Worm (Caenorhabditis elegans) whole organism, L1 larva: Measurements from ENCODE around the gene F53F4.11.

Experiments
- F16B12.6 ChIP-seq: fragments of 150-350 bp; optimal IDR thresholded peaks from 2 replicates; lab custom pipeline; 2014; ENCODE audit warnings: missing biosample characterization, missing genetic modification characterization
- alr-1 ChIP-seq: fragments of 200-800 bp; sonication (Bioruptor generic); optimal IDR thresholded peaks from 2 replicates; lab custom pipeline; 2018; ENCODE audit warnings: borderline replicate concordance, mild to moderate bottlenecking, missing genetic modification characterization, missing compliant biosample characterization
- ama-1 ChIP-seq: fragments of 150-350 bp; optimal IDR thresholded peaks from 2 replicates; lab custom pipeline; 2014
- blmp-1 ChIP-seq: fragments of 150-350 bp; optimal IDR thresholded peaks from 2 replicates; lab custom pipeline; 2014; ENCODE audit warnings: missing biosample characterization, missing genetic modification characterization
- ceh-82 ChIP-seq, 3 experiments: fragments of 150-350 bp in 1 of 3; sonication (generic microtip) in 2 of 3; optimal IDR thresholded peaks; 2 replicates each; lab custom pipeline; 2014 to 2017; ENCODE audit warnings: missing biosample characterization in 3 of 3, missing genetic modification characterization in 3 of 3
- ceh-88 ChIP-seq: fragments of 200-800 bp; sonication (Bioruptor generic); IDR thresholded peaks from 2 replicates; pipeline ENCODE4 v1.3.6; 2022; ENCODE audit warnings: missing genetic modification characterization, missing compliant biosample characterization
- ces-1 ChIP-seq: fragments of 150-350 bp; optimal IDR thresholded peaks from 2 replicates; lab custom pipeline; 2014; ENCODE audit warnings: missing biosample characterization, missing genetic modification reagents, missing genetic modification characterization
- dpl-1 ChIP-seq, 3 experiments: fragments of 150-350 bp in 2 of 3; sonication (generic microtip) in 1 of 3; optimal IDR thresholded peaks; 2 replicates each; lab custom pipeline; 2014 to 2017; ENCODE audit warnings: missing biosample characterization in 3 of 3, missing genetic modification characterization in 3 of 3, missing genetic modification reagents in 3 of 3
- dsc-1 ChIP-seq: sonication (generic microtip); optimal IDR thresholded peaks from 2 replicates; lab custom pipeline; 2016; ENCODE audit warnings: mild to moderate bottlenecking, missing genetic modification characterization, missing compliant biosample characterization
- efl-1 ChIP-seq, 4 experiments: fragments of 150-350 bp; optimal IDR thresholded peaks in 3 of 4; peaks in 1 of 4; 1 replicate in 1 of 4; 2 replicates in 3 of 4; lab custom pipeline; 2014; ENCODE audit warnings: missing biosample characterization in 2 of 4, missing genetic modification characterization in 2 of 4, missing genetic modification reagents in 2 of 4
- efl-3 ChIP-seq: fragments of 200-800 bp; sonication (Bioruptor generic); optimal IDR thresholded peaks from 2 replicates; lab custom pipeline; 2018; ENCODE audit warnings: mild to moderate bottlenecking, missing genetic modification characterization, missing compliant biosample characterization
- elt-2 ChIP-seq: sonication (generic microtip); optimal IDR thresholded peaks from 2 replicates; lab custom pipeline; 2016; ENCODE audit warnings: missing genetic modification characterization, mild to moderate bottlenecking, inconsistent platforms, missing compliant biosample characterization, missing genetic modification reagents
- ets-5 ChIP-seq: fragments of 200-800 bp; sonication (Bioruptor generic); IDR thresholded peaks from 2 replicates; pipeline ENCODE4 v1.3.6; 2022; ENCODE audit warnings: missing genetic modification characterization, missing compliant biosample characterization
- fkh-8 ChIP-seq: sonication (generic microtip); optimal IDR thresholded peaks from 2 replicates; lab custom pipeline; 2016; ENCODE audit warnings: mild to moderate bottlenecking, missing genetic modification characterization, missing compliant biosample characterization
- hpl-2 ChIP-seq: fragments of 150-350 bp; optimal IDR thresholded peaks from 2 replicates; lab custom pipeline; 2014; ENCODE audit warnings: missing biosample characterization, missing genetic modification reagents, missing genetic modification characterization
- jun-1 ChIP-seq: fragments of 150-350 bp; optimal IDR thresholded peaks from 2 replicates; lab custom pipeline; 2014; ENCODE audit warnings: missing biosample characterization, missing genetic modification reagents, missing genetic modification characterization
- lin-14 ChIP-seq: fragments of 200-800 bp; sonication (Bioruptor generic); optimal IDR thresholded peaks from 2 replicates; lab custom pipeline; 2018; ENCODE audit warnings: mild to moderate bottlenecking, missing genetic modification characterization, moderate library complexity, missing compliant biosample characterization
- lin-15B ChIP-seq: fragments of 150-350 bp; sonication (generic microtip); optimal IDR thresholded peaks from 3 replicates; lab custom pipeline; 2014; ENCODE audit warnings: missing biosample characterization, missing genetic modification characterization
- lin-35 ChIP-seq, 2 experiments: fragments of 150-350 bp; optimal IDR thresholded peaks; 2 replicates each; lab custom pipeline; 2014; ENCODE audit warnings: missing biosample characterization in 2 of 2, missing genetic modification characterization in 2 of 2, missing genetic modification reagents in 2 of 2
- lsy-2 ChIP-seq, 2 experiments: fragments of 150-350 bp; optimal IDR thresholded peaks; 2 replicates each; lab custom pipeline; 2014; ENCODE audit warnings: missing biosample characterization in 2 of 2, missing genetic modification characterization in 2 of 2
- mab-9 ChIP-seq: fragments of 200-800 bp; sonication (Bioruptor generic); IDR thresholded peaks from 2 replicates; pipeline ENCODE4 v1.3.6; 2022; ENCODE audit warnings: missing genetic modification reagents, missing genetic modification characterization, missing compliant biosample characterization
- mdl-1 ChIP-seq, 2 experiments: fragments of 150-350 bp; optimal IDR thresholded peaks; 2 replicates each; lab custom pipeline; 2014 to 2017; ENCODE audit warnings: missing biosample characterization in 2 of 2, missing genetic modification characterization in 2 of 2, inconsistent platforms in 1 of 2
- mep-1 ChIP-seq: fragments of 150-350 bp; optimal IDR thresholded peaks from 2 replicates; lab custom pipeline; 2014; ENCODE audit warnings: missing biosample characterization, missing genetic modification characterization
- nhr-11 ChIP-seq: fragments of 150-350 bp; optimal IDR thresholded peaks from 2 replicates; lab custom pipeline; 2014; ENCODE audit warnings: missing biosample characterization, missing genetic modification characterization
- nhr-12 ChIP-seq: sonication (generic microtip); optimal IDR thresholded peaks from 2 replicates; lab custom pipeline; 2017; ENCODE audit warnings: missing biosample characterization, missing genetic modification characterization
- nhr-20 ChIP-seq: sonication (generic microtip); optimal IDR thresholded peaks from 2 replicates; lab custom pipeline; 2016; ENCODE audit warnings: mild to moderate bottlenecking, missing genetic modification characterization, missing compliant biosample characterization
- nhr-47 ChIP-seq: sonication (generic microtip); optimal IDR thresholded peaks from 2 replicates; lab custom pipeline; 2016; ENCODE audit warnings: mild to moderate bottlenecking, missing genetic modification characterization, moderate library complexity, missing compliant biosample characterization
- nhr-71 ChIP-seq: sonication (generic microtip); optimal IDR thresholded peaks from 2 replicates; lab custom pipeline; 2016; ENCODE audit warnings: mild to moderate bottlenecking, missing genetic modification characterization, moderate library complexity, missing compliant biosample characterization
- nhr-76 ChIP-seq: sonication (generic microtip); optimal IDR thresholded peaks from 2 replicates; lab custom pipeline; 2017; ENCODE audit warnings: missing biosample characterization, missing genetic modification characterization
- nhr-85 ChIP-seq: sonication (generic microtip); peaks from one replicate; lab custom pipeline; 2016; ENCODE audit warnings: missing genetic modification characterization, inconsistent platforms, missing compliant biosample characterization
- nhr-90 ChIP-seq: sonication (generic microtip); optimal IDR thresholded peaks from 2 replicates; lab custom pipeline; 2016; ENCODE audit warnings: mild to moderate bottlenecking, missing genetic modification characterization, missing compliant biosample characterization; ENCODE audit not compliant: poor library complexity
- pax-3 ChIP-seq: fragments of 200-800 bp; sonication (Bioruptor generic); optimal IDR thresholded peaks from 2 replicates; lab custom pipeline; 2018; ENCODE audit warnings: mild to moderate bottlenecking, missing genetic modification characterization, moderate library complexity, missing compliant biosample characterization
- pqm-1 ChIP-seq: sonication (generic microtip); optimal IDR thresholded peaks from 3 replicates; lab custom pipeline; 2017; ENCODE audit warnings: missing biosample characterization, missing genetic modification characterization
- rnt-1 ChIP-seq: sonication (generic microtip); optimal IDR thresholded peaks from 2 replicates; lab custom pipeline; 2016; ENCODE audit warnings: mild to moderate bottlenecking, missing genetic modification characterization, moderate library complexity, missing compliant biosample characterization
- skn-1 ChIP-seq: fragments of 150-350 bp; optimal IDR thresholded peaks from 2 replicates; lab custom pipeline; 2014; ENCODE audit warnings: missing biosample characterization, missing genetic modification characterization
- snpc-4 ChIP-seq: fragments of 150-350 bp; optimal IDR thresholded peaks from 2 replicates; lab custom pipeline; 2014; ENCODE audit warnings: missing biosample characterization, missing genetic modification characterization
- snu-23 ChIP-seq: sonication (generic microtip); optimal IDR thresholded peaks from 2 replicates; lab custom pipeline; 2016; ENCODE audit warnings: missing genetic modification characterization, missing compliant biosample characterization
- sox-4 ChIP-seq: sonication (generic microtip); optimal IDR thresholded peaks from 2 replicates; lab custom pipeline; 2016; ENCODE audit warnings: missing genetic modification characterization, missing compliant biosample characterization
- sup-37 ChIP-seq: fragments of 200-800 bp; sonication (Bioruptor generic); optimal IDR thresholded peaks from 2 replicates; lab custom pipeline; 2018; ENCODE audit warnings: mild to moderate bottlenecking, missing genetic modification characterization, missing compliant biosample characterization
- tbx-2 ChIP-seq: sonication (generic microtip); optimal IDR thresholded peaks from 2 replicates; lab custom pipeline; 2016; ENCODE audit warnings: missing genetic modification characterization, missing compliant biosample characterization
- unc-130 ChIP-seq: fragments of 150-350 bp; optimal IDR thresholded peaks from 2 replicates; lab custom pipeline; 2017; ENCODE audit warnings: missing biosample characterization, missing genetic modification characterization, inconsistent platforms
- unc-62 ChIP-seq: fragments of 150-350 bp; optimal IDR thresholded peaks from 2 replicates; lab custom pipeline; 2014; ENCODE audit warnings: missing biosample characterization, missing genetic modification reagents, missing genetic modification characterization
- unc-86 ChIP-seq: sonication (generic microtip); optimal IDR thresholded peaks from 2 replicates; lab custom pipeline; 2016; ENCODE audit warnings: missing genetic modification characterization, missing compliant biosample characterization
- vab-15 ChIP-seq: sonication (generic microtip); optimal IDR thresholded peaks from 2 replicates; lab custom pipeline; 2017; ENCODE audit warnings: missing genotype, mild to moderate bottlenecking, missing genetic modification characterization, missing compliant biosample characterization
- xbp-1 ChIP-seq: sonication (generic microtip); optimal IDR thresholded peaks from 2 replicates; lab custom pipeline; 2016; ENCODE audit warnings: missing genetic modification characterization, missing compliant biosample characterization
- zag-1 ChIP-seq: fragments of 150-350 bp; optimal IDR thresholded peaks from 2 replicates; lab custom pipeline; 2014; ENCODE audit warnings: missing biosample characterization, missing genetic modification characterization
- ztf-4 ChIP-seq: fragments of 150-350 bp; optimal IDR thresholded peaks from 2 replicates; lab custom pipeline; 2014; ENCODE audit warnings: missing biosample characterization, missing genetic modification characterization

Gene F53F4.11

ce11 chrV:13666460-13666859 lies 42.1 kb upstream of the F53F4.11 start:
- TF ChIP-seq xbp-1 (tag; lab: Kevin White, UChicago) (no peak), nhr-20 (tag; lab: Kevin White, UChicago) (no peak), nhr-11 (tag; lab: Kevin White, UChicago) (no peak), ceh-82 (tag; optimal IDR thresholded peaks at IDR 0.05; lab: Kevin White, UChicago) (no peak), ceh-88 (no peak)
- TF ChIP-seq, all 84 proteins: peak for 0

- TF ChIP-seq elt-2 (tag; lab: Kevin White, UChicago) (no peak), ets-5 (GFP tag; lab: Robert Waterston, UW) (no peak), vab-15 (no peak), alr-1 (tag; lab: Kevin White, UChicago) (no peak), blmp-1 (tag; lab: Kevin White, UChicago) (no peak), efl-3 (no peak), jun-1 (no peak), dsc-1 (tag; lab: Kevin White, UChicago) (no peak), lin-35 (GFP tag; optimal IDR thresholded peaks at IDR 0.05; lab: Kevin White, UChicago) (no peak), sox-4 (tag; lab: Kevin White, UChicago) (no peak), mab-9 (GFP tag; lab: Robert Waterston, UW) (no peak)
- TF ChIP-seq, all 84 proteins: peak for 0
Observed at ce11 chrV:13665089-13665488, 40.8 kb upstream of the F53F4.11 start, which contains the start of gene rde-12. Gene rde-12 (plus strand): TSS chrV:13665389.

ce11 chrV:13664340-13664916 lies 40.1 kb upstream of the F53F4.11 start:
- TF ChIP-seq sup-37 (GFP tag; lab: Kevin White, UChicago) (no peak), mab-9 (GFP tag; lab: Robert Waterston, UW) (no peak), ces-1 (GFP tag; lab: Kevin White, UChicago) (no peak), nhr-71 (tag; lab: Kevin White, UChicago) (peak; percentile 48), lsy-2 (tag; optimal IDR thresholded peaks at IDR 0.05; lab: Kevin White, UChicago) (peak in 1 of 2 experiments; percentile 25), skn-1 (tag; lab: Kevin White, UChicago) (no peak), lin-35 (GFP tag; optimal IDR thresholded peaks at IDR 0.05; lab: Kevin White, UChicago) (peak; percentile 45 to 67), nhr-76 (tag; lab: Kevin White, UChicago) (no peak), lin-15B (peak; percentile 3), tbx-2 (tag; lab: Kevin White, UChicago) (peak; percentile 7), zag-1 (tag; lab: Kevin White, UChicago) (no peak), fkh-8 (peak; percentile 34), vab-15 (no peak), nhr-90 (tag; lab: Kevin White, UChicago) (peak; percentile 36), pqm-1 (tag; lab: Kevin White, UChicago) (no peak), dpl-1 (GFP tag; optimal IDR thresholded peaks at IDR 0.05; lab: Kevin White, UChicago) (peak; percentile 48 to 77 (median 69)), ztf-4 (tag; lab: Kevin White, UChicago) (no peak), lin-14 (GFP tag; lab: Kevin White, UChicago) (peak; percentile 18), ceh-82 (tag; optimal IDR thresholded peaks at IDR 0.05; lab: Kevin White, UChicago) (no peak), unc-130 (tag; lab: Kevin White, UChicago) (no peak), pax-3 (tag; lab: Kevin White, UChicago) (peak; percentile 19), sox-4 (tag; lab: Kevin White, UChicago) (no peak), nhr-12 (tag; lab: Kevin White, UChicago) (no peak), ceh-88 (no peak), efl-1 (optimal IDR thresholded peaks at IDR 0.05; lab: Kevin White, UChicago) (peak; percentile 54 to 65), efl-1 (GFP tag; optimal IDR thresholded peaks at IDR 0.05 in 1 of 2; lab: Kevin White, UChicago) (peak; percentile 61 to 96), mep-1 (tag; lab: Kevin White, UChicago) (no peak), unc-86 (no peak), snu-23 (GFP tag; lab: Kevin White, UChicago) (peak; percentile 24), unc-62 (GFP tag; lab: Kevin White, UChicago) (no peak), xbp-1 (tag; lab: Kevin White, UChicago) (no peak), hpl-2 (no peak), nhr-85 (tag; lab: Kevin White, UChicago) (peak; percentile 44), snpc-4 (tag; lab: Kevin White, UChicago) (no peak), nhr-47 (tag; lab: Kevin White, UChicago) (peak; percentile 43), mdl-1 (tag; optimal IDR thresholded peaks at IDR 0.05; lab: Kevin White, UChicago) (peak in 1 of 2 experiments; percentile 33), nhr-11 (tag; lab: Kevin White, UChicago) (no peak), ama-1 (lab: Kevin White, UChicago) (peak; percentile 45), F16B12.6 (tag; lab: Kevin White, UChicago) (no peak), rnt-1 (tag; lab: Kevin White, UChicago) (peak; percentile 26), efl-3 (no peak)
